Worm (Caenorhabditis elegans) whole organism, early embryonic: ENCODE measurements around the gene lpr-5.

ENCODE experiments used
- B0310.2 ChIP-seq: sonication (generic microtip); optimal IDR thresholded peaks from 2 replicates; lab custom pipeline; 2016; ENCODE audit warnings: mild to moderate bottlenecking, missing genetic modification characterization, missing compliant biosample characterization
- aly-1 ChIP-seq: sonication (generic microtip); optimal IDR thresholded peaks from 2 replicates; lab custom pipeline; 2016; ENCODE audit warnings: missing genetic modification characterization, missing compliant biosample characterization
- ama-1 ChIP-seq: fragments of 150-350 bp; optimal IDR thresholded peaks from 2 replicates; lab custom pipeline; 2014
- ceh-13 ChIP-seq: fragments of 200-800 bp; sonication (Bioruptor generic); optimal IDR thresholded peaks from 2 replicates; lab custom pipeline; 2018; ENCODE audit warnings: mild to moderate bottlenecking, missing genetic modification characterization, missing compliant biosample characterization
- ceh-36 ChIP-seq: sonication (generic microtip); optimal IDR thresholded peaks from 2 replicates; lab custom pipeline; 2016; ENCODE audit warnings: missing genetic modification characterization, inconsistent platforms, missing compliant biosample characterization
- hmbx-1 ChIP-seq: sonication (generic microtip); optimal IDR thresholded peaks from 2 replicates; lab custom pipeline; 2016; ENCODE audit warnings: mild to moderate bottlenecking, missing genetic modification characterization, missing compliant biosample characterization
- hmg-4 ChIP-seq: fragments of 200-800 bp; sonication (Bioruptor generic); optimal IDR thresholded peaks from 2 replicates; lab custom pipeline; 2018; ENCODE audit warnings: mild to moderate bottlenecking, missing genetic modification characterization, missing compliant biosample characterization
- hnd-1 ChIP-seq: sonication (generic microtip); optimal IDR thresholded peaks from 2 replicates; lab custom pipeline; 2016; ENCODE audit warnings: missing genetic modification characterization, missing compliant biosample characterization
- pes-1 ChIP-seq: fragments of 200-800 bp; sonication (Bioruptor generic); IDR thresholded peaks from 2 replicates; pipeline ENCODE4 v1.3.6; 2022; ENCODE audit warnings: missing genetic modification reagents, missing genetic modification characterization, missing compliant biosample characterization
- scrt-1 ChIP-seq: fragments of 200-800 bp; sonication (Bioruptor generic); IDR thresholded peaks from 2 replicates; pipeline ENCODE4 v1.3.6; 2022; ENCODE audit warnings: missing genetic modification characterization, missing compliant biosample characterization
- tbx-37 ChIP-seq: fragments of 200-800 bp; sonication (Bioruptor generic); conservative IDR thresholded peaks from 2 replicates; pipeline ENCODE4 v1.3.6; 2022; ENCODE audit warnings: missing genetic modification reagents, missing genetic modification characterization, missing compliant biosample characterization

ce11 chrX:11104883-11105629, 43.1 kb downstream of the lpr-5 start, which contains the start of gene W02H3.1:
- TF ChIP-seq scrt-1 (GFP tag; lab: Robert Waterston, UW) (no peak), ama-1 (lab: Kevin White, UChicago) (no peak), pes-1 (GFP tag; lab: Robert Waterston, UW) (no peak), hnd-1 (tag; lab: Kevin White, UChicago) (no peak), hmg-4 (GFP tag; lab: Kevin White, UChicago) (no peak), B0310.2 (tag; lab: Kevin White, UChicago) (no peak), ceh-36 (tag; lab: Kevin White, UChicago) (no peak), ceh-13 (GFP tag; lab: Kevin White, UChicago) (no peak), tbx-37 (GFP tag; lab: Robert Waterston, UW) (no peak), hmbx-1 (tag; lab: Kevin White, UChicago) (no peak), aly-1 (tag; lab: Kevin White, UChicago) (no peak)
